Fruit fly (Drosophila melanogaster) Kc167 (cell line): ENCODE results near the gene EndoA.

Source experiments
- Myc ChIP-seq: fragments of >200 bp; optimal IDR thresholded peaks from 2 replicates; lab custom pipeline; 2017; ENCODE audit warnings: missing external identifiers
- Sin3A ChIP-seq: fragments of >200 bp; optimal IDR thresholded peaks from 2 replicates; lab custom pipeline; 2018; ENCODE audit warnings: missing external identifiers
- h ChIP-seq: fragments of >200 bp; optimal IDR thresholded peaks from 3 replicates; lab custom pipeline; 2018; ENCODE audit warnings: missing external identifiers
- insv ChIP-seq: fragments of >200 bp; optimal IDR thresholded peaks from 3 replicates; lab custom pipeline; 2018; ENCODE audit warnings: missing external identifiers
- psq ChIP-seq: fragments of >200 bp; optimal IDR thresholded peaks from 2 replicates; lab custom pipeline; 2017; ENCODE audit warnings: missing external identifiers
- ttk ChIP-seq: sonication (Bioruptor generic); optimal IDR thresholded peaks from 2 replicates; lab custom pipeline; 2017; ENCODE audit warnings: missing external identifiers

DNA sequence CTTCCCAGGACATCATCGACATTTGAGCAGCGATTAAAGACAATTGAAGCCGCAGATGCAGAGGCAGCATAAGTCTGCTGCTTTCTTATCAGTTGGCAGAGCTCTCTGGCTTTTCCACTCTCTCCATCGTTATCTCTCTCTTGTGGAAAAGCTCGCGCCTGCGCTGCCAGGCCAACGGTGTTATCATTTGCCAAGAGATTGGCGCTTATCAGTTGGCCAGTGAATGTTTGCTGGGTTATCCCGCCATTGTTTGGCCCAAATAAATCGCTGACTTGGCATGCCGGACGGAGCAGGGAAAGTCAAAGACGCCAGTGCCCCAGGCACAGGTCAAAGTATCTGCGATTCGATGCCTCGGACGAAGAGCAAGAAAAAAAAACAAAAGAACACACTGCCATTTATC, 42.7 kb downstream of the EndoA start:
- TF ChIP-seq Myc (lab: Kevin White, UChicago) (no peak), psq (lab: Kevin White, UChicago) (no peak), Sin3A (lab: Kevin White, UChicago) (no peak), ttk (no peak), h (lab: Kevin White, UChicago) (no peak), insv (lab: Kevin White, UChicago) (no peak)
